Worm (Caenorhabditis elegans): ENCODE results near the gene R151.2.

- TF ChIP-seq egl-27 (tag; optimal IDR thresholded peaks at IDR 0.05) = no peak
- no peak for TF ChIP-seq lin-39 (tag; optimal IDR thresholded peaks at IDR 0.05)
- no peak for TF ChIP-seq snpc-4 (tag; optimal IDR thresholded peaks at IDR 0.05)
Observed at ce11 chrIII:7230841-7231240, 21.1 kb downstream of the R151.2 start, which contains the start of gene R151.10.
